Worm (Caenorhabditis elegans): ENCODE data around the gene acy-1.
"Not testable (repeated sequence)": the region's sequence is repeated elsewhere in the genome, so short reads cannot be mapped to it uniquely, and the experiment has no call there.

DNA sequence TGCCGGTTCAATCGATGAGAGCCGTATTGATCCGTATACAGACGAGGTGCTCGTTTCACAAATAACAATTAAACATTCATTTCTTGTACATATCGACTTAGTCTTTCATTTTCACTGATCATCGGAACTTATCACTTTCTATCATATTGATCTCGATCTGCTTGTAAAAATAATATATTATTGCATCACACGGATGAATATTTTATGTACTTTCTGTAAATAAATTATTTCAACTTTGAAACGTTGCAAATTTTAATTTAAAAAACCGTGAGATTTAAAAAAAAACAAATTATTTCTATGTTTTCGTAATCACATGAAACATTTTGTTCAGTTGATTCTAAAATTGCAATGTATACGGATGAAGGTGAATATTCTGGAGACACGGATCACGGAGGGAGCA, 20.7 kb downstream of the acy-1 start, which contains the start of gene twk-6:
- not testable (repeated sequence) for TF ChIP-seq lin-13 (GFP tag; optimal IDR thresholded peaks at IDR 0.05); lin-39 (tag; optimal IDR thresholded peaks at IDR 0.05); mdl-1 (tag; optimal IDR thresholded peaks at IDR 0.05); blmp-1 (tag; optimal IDR thresholded peaks at IDR 0.05; ENCODE audit: insufficient read depth); ztf-4 (tag; optimal IDR thresholded peaks at IDR 0.05)
